Fruit fly (Drosophila melanogaster) whole organism, embryonic: Measurements from ENCODE around the gene CG42258.

Source experiments
- CG11560 ChIP-seq: fragments of 200-800 bp; sonication (Bioruptor generic); IDR thresholded peaks from 3 replicates; pipeline ENCODE4 v1.3.6; 2022; ENCODE audit warnings: missing biosample characterization, missing genetic modification characterization
- CG11723 ChIP-seq: fragments of 200-800 bp; sonication (Bioruptor generic); optimal IDR thresholded peaks from 2 replicates; lab custom pipeline; 2017; ENCODE audit warnings: missing biosample characterization, mild to moderate bottlenecking, missing genetic modification characterization
- CG12236 ChIP-seq: fragments of 200-800 bp; sonication (Bioruptor generic); optimal IDR thresholded peaks from 2 replicates; lab custom pipeline; 2016; ENCODE audit warnings: missing biosample characterization, missing genetic modification characterization
- CG12299 ChIP-seq: fragments of 200-800 bp; sonication (Bioruptor generic); optimal IDR thresholded peaks from 2 replicates; lab custom pipeline; 2018; ENCODE audit warnings: missing biosample characterization, mild to moderate bottlenecking, missing genetic modification characterization
- CG13287 ChIP-seq: fragments of 200-800 bp; sonication (Bioruptor generic); IDR thresholded peaks from 2 replicates; pipeline ENCODE4 v1.3.6; 2022; ENCODE audit warnings: missing biosample characterization, missing genetic modification characterization; ENCODE audit not compliant: partially characterized antibody
- CG14050 ChIP-seq: fragments of 200-800 bp; sonication (Bioruptor generic); IDR thresholded peaks from 3 replicates; pipeline ENCODE4 v1.3.6; 2022; ENCODE audit warnings: missing biosample characterization, missing genetic modification characterization
- CG14965 ChIP-seq: fragments of 200-800 bp; sonication (Bioruptor generic); optimal IDR thresholded peaks from 2 replicates; lab custom pipeline; 2016; ENCODE audit warnings: missing biosample characterization, missing genetic modification characterization, borderline replicate concordance
- CG1529 ChIP-seq: fragments of 200-800 bp; sonication (Bioruptor generic); optimal IDR thresholded peaks from 3 replicates; lab custom pipeline; 2018; ENCODE audit warnings: missing biosample characterization, missing genetic modification characterization
- CG15601 ChIP-seq: fragments of 200-800 bp; sonication (Bioruptor generic); optimal IDR thresholded peaks from 3 replicates; lab custom pipeline; 2019; ENCODE audit warnings: missing biosample characterization, mild to moderate bottlenecking, missing genetic modification characterization, moderate library complexity
- CG17912 ChIP-seq: fragments of 200-800 bp; sonication (Bioruptor generic); optimal IDR thresholded peaks from 2 replicates; lab custom pipeline; 2018; ENCODE audit warnings: missing biosample characterization, mild to moderate bottlenecking, missing genetic modification characterization
- CG18599 ChIP-seq: fragments of 200-800 bp; sonication (Bioruptor generic); optimal IDR thresholded peaks from 3 replicates; lab custom pipeline; 2017; ENCODE audit warnings: missing biosample characterization, missing genetic modification characterization, mild to moderate bottlenecking, moderate library complexity, missing genetic modification reagents
- CG2120 ChIP-seq: fragments of 200-800 bp; sonication (Bioruptor generic); optimal IDR thresholded peaks from 3 replicates; lab custom pipeline; 2016; ENCODE audit warnings: missing biosample characterization, missing genetic modification characterization
- CG3163 ChIP-seq: fragments of 200-800 bp; sonication (Bioruptor generic); optimal IDR thresholded peaks from 3 replicates; lab custom pipeline; 2016; ENCODE audit warnings: missing biosample characterization, missing genetic modification characterization
- CG33557 ChIP-seq: fragments of 200-800 bp; sonication (Bioruptor generic); optimal IDR thresholded peaks from 2 replicates; lab custom pipeline; 2019; ENCODE audit warnings: missing biosample characterization, mild to moderate bottlenecking, missing genetic modification characterization, moderate library complexity
- CG3407 ChIP-seq: fragments of 200-800 bp; sonication (Bioruptor generic); optimal IDR thresholded peaks from 2 replicates; lab custom pipeline; 2018; ENCODE audit warnings: missing biosample characterization, mild to moderate bottlenecking, missing genetic modification characterization
- CG34376 ChIP-seq: fragments of 200-800 bp; sonication (Bioruptor generic); optimal IDR thresholded peaks from 2 replicates; lab custom pipeline; 2018; ENCODE audit warnings: missing biosample characterization, mild to moderate bottlenecking, missing genetic modification characterization
- CG3726 ChIP-seq: fragments of 200-800 bp; sonication (Bioruptor generic); IDR thresholded peaks from 3 replicates; pipeline ENCODE4, ENCODE4 v1.3.6; 2022; ENCODE audit warnings: missing biosample characterization, missing genetic modification characterization
- CG6689 ChIP-seq: fragments of 200-800 bp; sonication (Bioruptor generic); IDR thresholded peaks from 2 replicates; pipeline ENCODE4 v1.3.6; 2022; ENCODE audit warnings: missing biosample characterization, missing genetic modification characterization
- CG6791 ChIP-seq: fragments of 200-800 bp; sonication (Bioruptor generic); IDR thresholded peaks from 3 replicates; pipeline ENCODE4 v1.3.6; 2022; ENCODE audit warnings: missing biosample characterization, missing genetic modification characterization; ENCODE audit not compliant: partially characterized antibody
- CG7271 ChIP-seq: fragments of 200-800 bp; sonication (Bioruptor generic); optimal IDR thresholded peaks from 2 replicates; lab custom pipeline; 2018; ENCODE audit warnings: missing biosample characterization, mild to moderate bottlenecking, missing genetic modification characterization, moderate library complexity
- CG9876 ChIP-seq: fragments of 200-800 bp; sonication (Bioruptor generic); optimal IDR thresholded peaks from 2 replicates; lab custom pipeline; 2016; ENCODE audit warnings: missing biosample characterization, missing genetic modification characterization
- Dref ChIP-seq: fragments of 200-800 bp; sonication (Bioruptor generic); IDR thresholded peaks from 2 replicates; pipeline ENCODE4 v1.3.6; 2022; ENCODE audit warnings: missing biosample characterization, missing genetic modification characterization
- Eip74EF ChIP-seq, 2 experiments: fragments of 200-800 bp in 1 of 2; fragments of >200 bp in 1 of 2; sonication (Bioruptor generic) in 1 of 2; optimal IDR thresholded peaks; 2 replicates each; lab custom pipeline; 2017 to 2019; ENCODE audit warnings: missing biosample characterization in 2 of 2, missing genetic modification characterization in 2 of 2, mild to moderate bottlenecking in 1 of 2, moderate library complexity in 1 of 2
- MTF-1 ChIP-seq: fragments of 200-800 bp; sonication (Bioruptor generic); optimal IDR thresholded peaks from 2 replicates; lab custom pipeline; 2018; ENCODE audit warnings: missing biosample characterization, mild to moderate bottlenecking, missing genetic modification characterization, borderline replicate concordance
- Max ChIP-seq: fragments of 200-800 bp; sonication (Bioruptor generic); optimal IDR thresholded peaks from 2 replicates; lab custom pipeline; 2016; ENCODE audit warnings: missing biosample characterization, mild to moderate bottlenecking, missing genetic modification characterization
- Rfx ChIP-seq: fragments of 200-800 bp; sonication (Bioruptor generic); IDR thresholded peaks from 2 replicates; pipeline ENCODE4 v1.3.6; 2022; ENCODE audit warnings: missing biosample characterization, missing genetic modification characterization
- Side ChIP-seq: fragments of 200-800 bp; sonication (Bioruptor generic); optimal IDR thresholded peaks from 2 replicates; lab custom pipeline; 2016; ENCODE audit warnings: missing biosample characterization, missing genetic modification characterization
- Sox102F ChIP-seq: fragments of 200-800 bp; sonication (Bioruptor generic); optimal IDR thresholded peaks from 2 replicates; lab custom pipeline; 2018; ENCODE audit warnings: missing biosample characterization, mild to moderate bottlenecking, missing genetic modification characterization, moderate library complexity
- ab ChIP-seq: fragments of 200-800 bp; sonication (Bioruptor generic); optimal IDR thresholded peaks from 2 replicates; lab custom pipeline; 2016; ENCODE audit warnings: missing biosample characterization, missing genetic modification characterization
- bab2 ChIP-seq: fragments of 200-800 bp; sonication (Bioruptor generic); optimal IDR thresholded peaks from 2 replicates; lab custom pipeline; 2016; ENCODE audit warnings: missing biosample characterization, missing genetic modification characterization
- bcd ChIP-seq: fragments of 200-800 bp; sonication (Bioruptor generic); optimal IDR thresholded peaks from 2 replicates; lab custom pipeline; 2017; ENCODE audit warnings: missing biosample characterization, mild to moderate bottlenecking, missing genetic modification characterization
- bsh ChIP-seq, 2 experiments: fragments of 200-800 bp; sonication (Bioruptor generic); optimal IDR thresholded peaks; 2 replicates each; lab custom pipeline; 2017 to 2018; ENCODE audit warnings: mild to moderate bottlenecking in 2 of 2, missing biosample characterization in 2 of 2, missing genetic modification characterization in 2 of 2, moderate library complexity in 1 of 2
- chn ChIP-seq: fragments of 200-800 bp; sonication (Bioruptor generic); optimal IDR thresholded peaks from 2 replicates; lab custom pipeline; 2016; ENCODE audit warnings: missing biosample characterization, missing genetic modification characterization
- ci ChIP-seq: fragments of 200-800 bp; sonication (Bioruptor generic); IDR thresholded peaks from 3 replicates; pipeline ENCODE4 v1.3.6; 2022; ENCODE audit warnings: missing biosample characterization, missing genetic modification characterization
- corto ChIP-seq: fragments of 200-800 bp; sonication (Bioruptor generic); optimal IDR thresholded peaks from 2 replicates; lab custom pipeline; 2016; ENCODE audit warnings: missing biosample characterization, mild to moderate bottlenecking, missing genetic modification characterization, moderate library complexity
- crol ChIP-seq: fragments of 200-800 bp; sonication (Bioruptor generic); IDR thresholded peaks from 2 replicates; pipeline ENCODE4 v1.3.6; 2022; ENCODE audit warnings: missing biosample characterization, missing genetic modification characterization
- disco-r ChIP-seq: fragments of 200-800 bp; sonication (Bioruptor generic); optimal IDR thresholded peaks from 2 replicates; lab custom pipeline; 2016; ENCODE audit warnings: missing biosample characterization, missing genetic modification characterization
- dpn ChIP-seq, 2 experiments: fragments of 200-800 bp; sonication (Bioruptor generic); optimal IDR thresholded peaks; 3 replicates each; lab custom pipeline; 2016; ENCODE audit warnings: missing biosample characterization in 2 of 2, missing genetic modification characterization in 2 of 2
- fd102C ChIP-seq: fragments of 200-800 bp; sonication (Bioruptor generic); optimal IDR thresholded peaks from 2 replicates; lab custom pipeline; 2018; ENCODE audit warnings: missing biosample characterization, mild to moderate bottlenecking, missing genetic modification characterization, moderate library complexity
- gcm2 ChIP-seq: fragments of 200-800 bp; sonication (Bioruptor generic); optimal IDR thresholded peaks from 2 replicates; lab custom pipeline; 2016; ENCODE audit warnings: missing biosample characterization, missing genetic modification characterization
- lab ChIP-seq: fragments of 200-800 bp; sonication (Bioruptor generic); optimal IDR thresholded peaks from 3 replicates; lab custom pipeline; 2017; ENCODE audit warnings: missing biosample characterization, missing genetic modification characterization, mild to moderate bottlenecking, moderate library complexity, missing genetic modification reagents
- lmd ChIP-seq: fragments of 200-800 bp; sonication (Bioruptor generic); IDR thresholded peaks from 2 replicates; pipeline ENCODE4 v1.3.6; 2022; ENCODE audit warnings: missing biosample characterization, missing genetic modification characterization
- sc ChIP-seq, 3 experiments: fragments of >200 bp in 2 of 3; fragments of 200-800 bp in 1 of 3; sonication (Bioruptor generic) in 1 of 3; optimal IDR thresholded peaks; 2 replicates in 2 of 3; 3 replicates in 1 of 3; lab custom pipeline; 2017; ENCODE audit warnings: mild to moderate bottlenecking in 1 of 3, missing biosample characterization in 1 of 3, missing genetic modification characterization in 1 of 3, missing genetic modification reagents in 1 of 3
- schlank ChIP-seq: fragments of 200-800 bp; sonication (Bioruptor generic); optimal IDR thresholded peaks from 2 replicates; lab custom pipeline; 2018; ENCODE audit warnings: missing biosample characterization, mild to moderate bottlenecking, missing genetic modification characterization
- twi ChIP-seq: fragments of 200-800 bp; optimal IDR thresholded peaks from 2 replicates; lab custom pipeline; 2019; ENCODE audit warnings: missing biosample characterization, mild to moderate bottlenecking, missing genetic modification characterization, moderate library complexity
- usp ChIP-seq: fragments of >200 bp; optimal IDR thresholded peaks from 2 replicates; lab custom pipeline; 2017; ENCODE audit warnings: missing biosample characterization, missing genetic modification characterization
- wor ChIP-seq: fragments of 200-800 bp; sonication (Bioruptor generic); IDR thresholded peaks from 2 replicates; pipeline ENCODE4 v1.3.6; 2022; ENCODE audit warnings: missing biosample characterization, missing genetic modification characterization
- zfh1 ChIP-seq: fragments of 200-800 bp; sonication (Bioruptor generic); IDR thresholded peaks from 3 replicates; pipeline ENCODE4 v1.3.6; 2022; ENCODE audit warnings: missing biosample characterization, missing genetic modification characterization

The CG42258 gene

DNA sequence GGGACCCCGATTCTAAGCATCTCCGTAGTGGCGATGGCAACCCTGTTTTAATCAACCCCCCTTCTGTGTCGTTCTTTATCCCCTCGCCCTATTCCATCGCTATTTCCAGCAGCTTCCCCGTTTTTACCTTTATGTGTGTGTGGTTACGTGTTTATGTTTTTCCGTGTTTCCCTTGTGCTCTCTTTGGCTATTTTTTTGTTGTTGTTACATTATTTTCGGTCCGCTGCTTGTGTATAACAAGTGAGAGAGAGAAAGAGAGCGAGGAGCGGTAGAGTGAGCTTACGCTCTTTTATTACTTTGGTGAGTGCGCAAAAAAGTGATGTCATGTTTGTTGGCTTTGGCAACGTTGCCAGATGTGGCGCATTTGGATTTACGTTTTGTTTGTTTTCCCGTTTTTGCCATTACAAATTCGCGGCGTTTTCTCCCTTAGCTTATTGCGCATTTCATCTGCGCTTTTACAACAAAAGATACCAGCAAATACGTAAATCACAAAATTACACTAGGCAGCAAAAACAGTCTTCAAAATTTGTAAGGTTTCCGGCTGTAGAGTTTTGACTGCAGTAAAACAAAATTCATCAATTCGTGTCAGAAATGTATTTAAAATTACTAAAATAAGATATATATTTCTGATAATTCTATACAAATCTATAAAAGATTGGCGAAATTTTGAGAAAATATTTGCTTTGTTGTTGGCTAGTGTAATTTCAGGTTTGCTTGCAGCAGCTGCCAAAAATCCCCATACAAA is 7.0 kb downstream of the CG42258 start (continued):
- TF ChIP-seq ci (GFP tag; lab: Robert Waterston, UW) = peak; percentile 68
- TF ChIP-seq schlank (tag; lab: Kevin White, UChicago) = peak; percentile 48
- peak; percentile 77 for TF ChIP-seq CG6689
- no peak for TF ChIP-seq CG1529 (GFP tag; lab: Kevin White, UChicago)
- peak; percentile 51 for TF ChIP-seq CG2120 (GFP tag; lab: Kevin White, UChicago)
- peak in 1 of 2 experiments; percentile 58 for TF ChIP-seq bsh (GFP tag; optimal IDR thresholded peaks at IDR 0.05; lab: Kevin White, UChicago)
- no peak for TF ChIP-seq ab (GFP tag; lab: Kevin White, UChicago)
- peak; percentile 62 for TF ChIP-seq wor
- peak; percentile 65; the same call in 2 of the 3 replicates for TF ChIP-seq zfh1
- peak; percentile 69 for TF ChIP-seq lab
- TF ChIP-seq CG12299 (tag; lab: Kevin White, UChicago) = peak; percentile 57
- TF ChIP-seq Dref (GFP tag; lab: Robert Waterston, UW) = no peak
- TF ChIP-seq CG6791 (GFP tag; lab: Robert Waterston, UW) = no peak
- TF ChIP-seq usp (GFP tag; lab: Kevin White, UChicago) = no peak
- peak; percentile 15 for TF ChIP-seq MTF-1 (GFP tag; lab: Kevin White, UChicago)
- no peak for TF ChIP-seq twi (tag; lab: Kevin White, UChicago)
- TF ChIP-seq CG34376 (GFP tag; lab: Kevin White, UChicago) = peak; percentile 17
- no peak for TF ChIP-seq gcm2
- no peak for TF ChIP-seq CG7271 (tag; lab: Kevin White, UChicago)
- TF ChIP-seq Max (GFP tag; lab: Kevin White, UChicago) = no peak
- TF ChIP-seq lmd (GFP tag; lab: Robert Waterston, UW) = peak; percentile 72
- no peak for TF ChIP-seq fd102C (GFP tag; lab: Kevin White, UChicago)
- peak; percentile 62 for TF ChIP-seq bcd (GFP tag; lab: Kevin White, UChicago)
- peak; percentile 82 for TF ChIP-seq crol
- TF ChIP-seq CG3726 (GFP tag; lab: Robert Waterston, UW) = 0 out of 3 replicates have a peak, but pooled peaks have one; percentile 53
- TF ChIP-seq CG17912 = no peak
- peak; percentile 33; the same call in 1 of the 3 replicates for TF ChIP-seq CG11560 (tag; lab: Robert Waterston, UW)
- peak; percentile 84 for TF ChIP-seq Rfx
- TF ChIP-seq CG3163 (GFP tag; lab: Kevin White, UChicago) = peak; percentile 61
- TF ChIP-seq dpn (GFP tag; optimal IDR thresholded peaks at IDR 0.05; lab: Kevin White, UChicago) = peak in 1 of 2 experiments; percentile 49
- TF ChIP-seq CG14965 (GFP tag; lab: Kevin White, UChicago) = no peak
- no peak for TF ChIP-seq CG12236 (GFP tag; lab: Kevin White, UChicago)
- TF ChIP-seq CG33557 (GFP tag; lab: Kevin White, UChicago) = no peak
- no peak for TF ChIP-seq bab2 (GFP tag; lab: Kevin White, UChicago)
- TF ChIP-seq CG18599 = peak; percentile 60
- no peak for TF ChIP-seq corto
- peak; percentile 29 for TF ChIP-seq CG11723
- peak; percentile 62 for TF ChIP-seq Sox102F (GFP tag; lab: Kevin White, UChicago)
- peak; percentile 21 for TF ChIP-seq CG15601 (tag; lab: Kevin White, UChicago)
- no peak for TF ChIP-seq chn (GFP tag; lab: Kevin White, UChicago)
- TF ChIP-seq CG14050 (GFP tag; lab: Robert Waterston, UW) = peak; percentile 59; the same call in 2 of the 3 replicates
- TF ChIP-seq CG3407 (GFP tag; lab: Kevin White, UChicago) = no peak
- no peak for TF ChIP-seq Side (GFP tag; lab: Kevin White, UChicago)
- no peak for TF ChIP-seq CG9876 (GFP tag; lab: Kevin White, UChicago)
- no peak; the same call in 1 of the 2 replicates for TF ChIP-seq CG13287 (GFP tag; lab: Robert Waterston, UW)
- TF ChIP-seq Eip74EF (GFP tag; optimal IDR thresholded peaks at IDR 0.05; lab: Kevin White, UChicago) = peak in 1 of 2 experiments; percentile 10
- no peak for TF ChIP-seq disco-r (GFP tag; lab: Kevin White, UChicago)
- no peak for TF ChIP-seq sc (optimal IDR thresholded peaks at IDR 0.05; lab: Kevin White, UChicago)
- peak; percentile 20 for TF ChIP-seq sc (GFP tag; optimal IDR thresholded peaks at IDR 0.05; lab: Kevin White, UChicago)
